Worm (Caenorhabditis elegans): ENCODE data around the gene mrpl-32.

DNA sequence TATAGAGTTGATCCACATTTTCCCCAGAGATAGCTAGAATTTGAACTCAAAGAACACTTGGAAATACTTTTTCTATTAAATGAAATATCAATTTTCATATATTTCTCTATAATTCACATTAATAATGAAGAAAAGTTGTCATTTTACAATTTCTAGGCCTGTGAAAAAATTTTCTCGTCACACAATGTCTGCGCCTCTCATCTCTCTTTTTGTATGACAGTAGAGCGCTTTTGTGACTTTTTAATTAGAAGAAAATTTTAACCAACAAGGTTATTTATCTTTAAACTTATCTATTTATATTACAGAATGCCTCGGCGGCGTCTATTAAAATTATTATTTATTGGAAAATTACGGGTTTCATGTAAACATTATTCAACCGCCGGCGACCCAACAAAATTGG is 20.5 kb upstream of the mrpl-32 start, which contains the start of gene ZK1236.1:
- TF ChIP-seq ama-1 (optimal IDR thresholded peaks at IDR 0.05) (no peak), R02D3.7 (tag; optimal IDR thresholded peaks at IDR 0.05) (no peak), snpc-4 (tag; optimal IDR thresholded peaks at IDR 0.05) (no peak), nhr-28 (tag; optimal IDR thresholded peaks at IDR 0.05) (no peak), pqm-1 (tag; optimal IDR thresholded peaks at IDR 0.05) (no peak), nhr-76 (tag; optimal IDR thresholded peaks at IDR 0.05) (no peak), mml-1 (tag; optimal IDR thresholded peaks at IDR 0.05) (no peak), nhr-25 (tag; optimal IDR thresholded peaks at IDR 0.05) (no peak), ceh-28 (tag; optimal IDR thresholded peaks at IDR 0.05) (no peak), nhr-237 (tag; optimal IDR thresholded peaks at IDR 0.05) (no peak), unc-62 (GFP tag; optimal IDR thresholded peaks at IDR 0.05) (no peak)
